Worm (Caenorhabditis elegans) whole organism, L1 larva: ENCODE results near the gene Y49E10.25.

ENCODE experiments used
- C16A3.4 ChIP-seq: fragments of 150-350 bp; optimal IDR thresholded peaks from 2 replicates; lab custom pipeline; 2014; ENCODE audit warnings: missing biosample characterization, missing genetic modification characterization
- C34B4.2 ChIP-seq: sonication (generic microtip); optimal IDR thresholded peaks from 2 replicates; lab custom pipeline; 2017; ENCODE audit warnings: mild to moderate bottlenecking, missing genetic modification characterization, missing compliant biosample characterization
- F16B12.6 ChIP-seq: fragments of 150-350 bp; optimal IDR thresholded peaks from 2 replicates; lab custom pipeline; 2014; ENCODE audit warnings: missing biosample characterization, missing genetic modification characterization
- aha-1 ChIP-seq: fragments of 150-350 bp; optimal IDR thresholded peaks from 2 replicates; lab custom pipeline; 2014; ENCODE audit warnings: missing biosample characterization, missing genetic modification characterization
- aly-2 ChIP-seq: fragments of 150-350 bp; optimal IDR thresholded peaks from 2 replicates; lab custom pipeline; 2014; ENCODE audit warnings: missing biosample characterization, missing genetic modification characterization
- blmp-1 ChIP-seq: fragments of 150-350 bp; optimal IDR thresholded peaks from 2 replicates; lab custom pipeline; 2014; ENCODE audit warnings: missing biosample characterization, missing genetic modification characterization
- ceh-63 ChIP-seq: fragments of 200-800 bp; sonication (Bioruptor generic); optimal IDR thresholded peaks from 2 replicates; lab custom pipeline; 2018; ENCODE audit warnings: mild to moderate bottlenecking, missing genetic modification characterization, missing compliant biosample characterization
- ceh-88 ChIP-seq: fragments of 200-800 bp; sonication (Bioruptor generic); IDR thresholded peaks from 2 replicates; pipeline ENCODE4 v1.3.6; 2022; ENCODE audit warnings: missing genetic modification characterization, missing compliant biosample characterization
- ceh-90 ChIP-seq: sonication (generic microtip); optimal IDR thresholded peaks from 2 replicates; lab custom pipeline; 2016; ENCODE audit warnings: missing genetic modification characterization, missing compliant biosample characterization
- dpl-1 ChIP-seq, 3 experiments: fragments of 150-350 bp in 2 of 3; sonication (generic microtip) in 1 of 3; optimal IDR thresholded peaks; 2 replicates each; lab custom pipeline; 2014 to 2017; ENCODE audit warnings: missing biosample characterization in 3 of 3, missing genetic modification characterization in 3 of 3, missing genetic modification reagents in 3 of 3
- dsc-1 ChIP-seq: sonication (generic microtip); optimal IDR thresholded peaks from 2 replicates; lab custom pipeline; 2016; ENCODE audit warnings: mild to moderate bottlenecking, missing genetic modification characterization, missing compliant biosample characterization
- efl-1 ChIP-seq, 4 experiments: fragments of 150-350 bp; optimal IDR thresholded peaks in 3 of 4; peaks in 1 of 4; 1 replicate in 1 of 4; 2 replicates in 3 of 4; lab custom pipeline; 2014; ENCODE audit warnings: missing biosample characterization in 2 of 4, missing genetic modification characterization in 2 of 4, missing genetic modification reagents in 2 of 4
- efl-3 ChIP-seq: fragments of 200-800 bp; sonication (Bioruptor generic); optimal IDR thresholded peaks from 2 replicates; lab custom pipeline; 2018; ENCODE audit warnings: mild to moderate bottlenecking, missing genetic modification characterization, missing compliant biosample characterization
- egl-13 ChIP-seq: sonication (generic microtip); optimal IDR thresholded peaks from 2 replicates; lab custom pipeline; 2016; ENCODE audit warnings: missing genotype, missing genetic modification reagents, missing genetic modification characterization, missing compliant biosample characterization
- fkh-10 ChIP-seq: sonication (generic microtip); optimal IDR thresholded peaks from 2 replicates; lab custom pipeline; 2017; ENCODE audit warnings: missing biosample characterization, missing genetic modification reagents, missing genetic modification characterization
- fkh-8 ChIP-seq: sonication (generic microtip); optimal IDR thresholded peaks from 2 replicates; lab custom pipeline; 2016; ENCODE audit warnings: mild to moderate bottlenecking, missing genetic modification characterization, missing compliant biosample characterization
- grh-1 ChIP-seq: fragments of 200-800 bp; sonication (Bioruptor generic); IDR thresholded peaks from 2 replicates; pipeline ENCODE4 v1.3.6; 2022; ENCODE audit warnings: missing genetic modification reagents, missing genetic modification characterization, missing compliant biosample characterization
- hlh-4 ChIP-seq: sonication (generic microtip); optimal IDR thresholded peaks from 2 replicates; lab custom pipeline; 2016; ENCODE audit warnings: mild to moderate bottlenecking, missing genetic modification characterization, missing compliant biosample characterization
- hpl-2 ChIP-seq: fragments of 150-350 bp; optimal IDR thresholded peaks from 2 replicates; lab custom pipeline; 2014; ENCODE audit warnings: missing biosample characterization, missing genetic modification reagents, missing genetic modification characterization
- irx-1 ChIP-seq: sonication (generic microtip); optimal IDR thresholded peaks from 2 replicates; lab custom pipeline; 2016; ENCODE audit warnings: missing genetic modification characterization, missing compliant biosample characterization
- isw-1 ChIP-seq: fragments of 200-800 bp; sonication (Bioruptor generic); IDR thresholded peaks from 2 replicates; pipeline ENCODE4 v1.3.6; 2022; ENCODE audit warnings: missing genetic modification characterization, missing compliant biosample characterization
- jun-1 ChIP-seq: fragments of 150-350 bp; optimal IDR thresholded peaks from 2 replicates; lab custom pipeline; 2014; ENCODE audit warnings: missing biosample characterization, missing genetic modification reagents, missing genetic modification characterization
- lin-14 ChIP-seq: fragments of 200-800 bp; sonication (Bioruptor generic); optimal IDR thresholded peaks from 2 replicates; lab custom pipeline; 2018; ENCODE audit warnings: mild to moderate bottlenecking, missing genetic modification characterization, moderate library complexity, missing compliant biosample characterization
- lin-15B ChIP-seq: fragments of 150-350 bp; sonication (generic microtip); optimal IDR thresholded peaks from 3 replicates; lab custom pipeline; 2014; ENCODE audit warnings: missing biosample characterization, missing genetic modification characterization
- lin-35 ChIP-seq, 2 experiments: fragments of 150-350 bp; optimal IDR thresholded peaks; 2 replicates each; lab custom pipeline; 2014; ENCODE audit warnings: missing biosample characterization in 2 of 2, missing genetic modification characterization in 2 of 2, missing genetic modification reagents in 2 of 2
- lin-39 ChIP-seq: fragments of 150-350 bp; optimal IDR thresholded peaks from 2 replicates; lab custom pipeline; 2014; ENCODE audit warnings: missing biosample characterization, missing genetic modification reagents, missing genetic modification characterization
- lir-3 ChIP-seq: sonication (generic microtip); optimal IDR thresholded peaks from 2 replicates; lab custom pipeline; 2016; ENCODE audit warnings: mild to moderate bottlenecking, missing genetic modification characterization, moderate library complexity, missing compliant biosample characterization; ENCODE audit not compliant: poor library complexity
- lsy-2 ChIP-seq, 2 experiments: fragments of 150-350 bp; optimal IDR thresholded peaks; 2 replicates each; lab custom pipeline; 2014; ENCODE audit warnings: missing biosample characterization in 2 of 2, missing genetic modification characterization in 2 of 2
- mab-9 ChIP-seq: fragments of 200-800 bp; sonication (Bioruptor generic); IDR thresholded peaks from 2 replicates; pipeline ENCODE4 v1.3.6; 2022; ENCODE audit warnings: missing genetic modification reagents, missing genetic modification characterization, missing compliant biosample characterization
- mdl-1 ChIP-seq, 2 experiments: fragments of 150-350 bp; optimal IDR thresholded peaks; 2 replicates each; lab custom pipeline; 2014 to 2017; ENCODE audit warnings: missing biosample characterization in 2 of 2, missing genetic modification characterization in 2 of 2, inconsistent platforms in 1 of 2
- mef-2 ChIP-seq: fragments of 150-350 bp; optimal IDR thresholded peaks from 2 replicates; lab custom pipeline; 2014; ENCODE audit warnings: missing biosample characterization, missing genetic modification characterization
- mep-1 ChIP-seq: fragments of 150-350 bp; optimal IDR thresholded peaks from 2 replicates; lab custom pipeline; 2014; ENCODE audit warnings: missing biosample characterization, missing genetic modification characterization
- nhr-237 ChIP-seq: fragments of 150-350 bp; optimal IDR thresholded peaks from 2 replicates; lab custom pipeline; 2014; ENCODE audit warnings: missing biosample characterization, missing genetic modification characterization
- nhr-47 ChIP-seq: sonication (generic microtip); optimal IDR thresholded peaks from 2 replicates; lab custom pipeline; 2016; ENCODE audit warnings: mild to moderate bottlenecking, missing genetic modification characterization, moderate library complexity, missing compliant biosample characterization
- nhr-71 ChIP-seq: sonication (generic microtip); optimal IDR thresholded peaks from 2 replicates; lab custom pipeline; 2016; ENCODE audit warnings: mild to moderate bottlenecking, missing genetic modification characterization, moderate library complexity, missing compliant biosample characterization
- rnt-1 ChIP-seq: sonication (generic microtip); optimal IDR thresholded peaks from 2 replicates; lab custom pipeline; 2016; ENCODE audit warnings: mild to moderate bottlenecking, missing genetic modification characterization, moderate library complexity, missing compliant biosample characterization
- snpc-4 ChIP-seq: fragments of 150-350 bp; optimal IDR thresholded peaks from 2 replicates; lab custom pipeline; 2014; ENCODE audit warnings: missing biosample characterization, missing genetic modification characterization
- snu-23 ChIP-seq: sonication (generic microtip); optimal IDR thresholded peaks from 2 replicates; lab custom pipeline; 2016; ENCODE audit warnings: missing genetic modification characterization, missing compliant biosample characterization
- sox-4 ChIP-seq: sonication (generic microtip); optimal IDR thresholded peaks from 2 replicates; lab custom pipeline; 2016; ENCODE audit warnings: missing genetic modification characterization, missing compliant biosample characterization
- sptf-1 ChIP-seq: fragments of 150-350 bp; optimal IDR thresholded peaks from 2 replicates; lab custom pipeline; 2014; ENCODE audit warnings: missing biosample characterization, missing genetic modification characterization
- sup-37 ChIP-seq: fragments of 200-800 bp; sonication (Bioruptor generic); optimal IDR thresholded peaks from 2 replicates; lab custom pipeline; 2018; ENCODE audit warnings: mild to moderate bottlenecking, missing genetic modification characterization, missing compliant biosample characterization
- tlp-1 ChIP-seq: fragments of 150-350 bp; optimal IDR thresholded peaks from 2 replicates; lab custom pipeline; 2014; ENCODE audit warnings: missing biosample characterization, missing genetic modification characterization
- unc-130 ChIP-seq: fragments of 150-350 bp; optimal IDR thresholded peaks from 2 replicates; lab custom pipeline; 2017; ENCODE audit warnings: missing biosample characterization, missing genetic modification characterization, inconsistent platforms
- unc-30 ChIP-seq: sonication (generic microtip); optimal IDR thresholded peaks from 2 replicates; lab custom pipeline; 2017; ENCODE audit warnings: missing biosample characterization, missing genetic modification characterization
- xbp-1 ChIP-seq: sonication (generic microtip); optimal IDR thresholded peaks from 2 replicates; lab custom pipeline; 2016; ENCODE audit warnings: missing genetic modification characterization, missing compliant biosample characterization
- zip-4 ChIP-seq: fragments of 200-800 bp; sonication (Bioruptor generic); optimal IDR thresholded peaks from 2 replicates; lab custom pipeline; 2018; ENCODE audit warnings: mild to moderate bottlenecking, missing genetic modification characterization, moderate library complexity, missing compliant biosample characterization
- ztf-11 ChIP-seq, 2 experiments: sonication (generic microtip); optimal IDR thresholded peaks; 2 replicates each; lab custom pipeline; 2016 to 2017; ENCODE audit warnings: missing genetic modification characterization in 2 of 2, missing biosample characterization in 1 of 2, missing compliant biosample characterization in 1 of 2
- ztf-4 ChIP-seq: fragments of 150-350 bp; optimal IDR thresholded peaks from 2 replicates; lab custom pipeline; 2014; ENCODE audit warnings: missing biosample characterization, missing genetic modification characterization

Gene Y49E10.25

ce11 chrIII:12491984-12492383 is at the start of gene Y49E10.25:
Gene Y49E10.25, minus strand, starts transcription at chrIII:12492084.
- TF ChIP-seq lin-15B (tag; lab: Kevin White, UChicago), result no peak
- TF ChIP-seq egl-13 (tag; lab: Kevin White, UChicago), result no peak
- no peak for TF ChIP-seq lin-39 (tag; lab: Kevin White, UChicago)
- TF ChIP-seq mef-2, result no peak
- no peak for TF ChIP-seq mep-1 (tag; lab: Kevin White, UChicago)
- no peak for TF ChIP-seq nhr-237 (tag; lab: Kevin White, UChicago)
- no peak for TF ChIP-seq aha-1
- TF ChIP-seq unc-130 (tag; lab: Kevin White, UChicago), result no peak
- no peak for TF ChIP-seq mdl-1 (tag; optimal IDR thresholded peaks at IDR 0.05; lab: Kevin White, UChicago)

- TF ChIP-seq aha-1 (no peak), isw-1 (GFP tag; lab: Robert Waterston, UW) (no peak), nhr-71 (tag; lab: Kevin White, UChicago) (no peak), xbp-1 (tag; lab: Kevin White, UChicago) (no peak), irx-1 (tag; lab: Kevin White, UChicago) (no peak), fkh-10 (GFP tag; lab: Kevin White, UChicago) (no peak), hlh-4 (tag; lab: Kevin White, UChicago) (no peak), C34B4.2 (no peak), F16B12.6 (tag; lab: Kevin White, UChicago) (no peak), mdl-1 (tag; optimal IDR thresholded peaks at IDR 0.05; lab: Kevin White, UChicago) (no peak)
- TF ChIP-seq, all 84 proteins: peak for 0
Measured at ce11 chrIII:12540411-12540810, 48.5 kb upstream of the Y49E10.25 start.

ce11 chrIII:12537239-12537845 is 45.5 kb upstream of the Y49E10.25 start:
- TF ChIP-seq fkh-8 (tag; lab: Kevin White, UChicago) (no peak), aly-2 (tag; lab: Kevin White, UChicago) (peak; percentile 14), efl-3 (no peak), jun-1 (tag; lab: Kevin White, UChicago) (no peak), zip-4 (GFP tag; lab: Kevin White, UChicago) (no peak), hpl-2 (no peak), ceh-63 (no peak), ceh-88 (GFP tag; lab: Robert Waterston, UW) (no peak), sox-4 (tag; lab: Kevin White, UChicago) (no peak)

ce11 chrIII:12533900-12534299 is 42.0 kb upstream of the Y49E10.25 start:
- TF ChIP-seq lin-35 (GFP tag; optimal IDR thresholded peaks at IDR 0.05; lab: Kevin White, UChicago), result peak; percentile 32 to 82
- peak; percentile 36 to 63 (median 52) for TF ChIP-seq dpl-1 (GFP tag; optimal IDR thresholded peaks at IDR 0.05; lab: Kevin White, UChicago)
- TF ChIP-seq ceh-88 (GFP tag; lab: Robert Waterston, UW), result no peak
- no peak for TF ChIP-seq ztf-11 (tag; optimal IDR thresholded peaks at IDR 0.05; lab: Kevin White, UChicago)
- no peak for TF ChIP-seq dsc-1 (tag; lab: Kevin White, UChicago)
- TF ChIP-seq grh-1 (GFP tag; lab: Robert Waterston, UW), result no peak
- no peak for TF ChIP-seq fkh-10 (GFP tag; lab: Kevin White, UChicago)
- peak in 1 of 2 experiments; percentile 14 for TF ChIP-seq lsy-2 (tag; optimal IDR thresholded peaks at IDR 0.05; lab: Kevin White, UChicago)
- no peak for TF ChIP-seq rnt-1 (tag; lab: Kevin White, UChicago)
- TF ChIP-seq ceh-90 (tag; lab: Kevin White, UChicago), result no peak
- TF ChIP-seq mab-9, result no peak
- no peak for TF ChIP-seq lir-3 (tag; lab: Kevin White, UChicago)
- TF ChIP-seq snpc-4 (tag; lab: Kevin White, UChicago), result no peak
- no peak for TF ChIP-seq mef-2
- no peak for TF ChIP-seq lin-14
- TF ChIP-seq sptf-1 (tag; lab: Kevin White, UChicago), result no peak
- no peak for TF ChIP-seq C16A3.4
- TF ChIP-seq snu-23, result no peak
- TF ChIP-seq tlp-1, result no peak
- TF ChIP-seq efl-1 (optimal IDR thresholded peaks at IDR 0.05; lab: Kevin White, UChicago), result peak; percentile 62 to 77
- TF ChIP-seq efl-1 (GFP tag; optimal IDR thresholded peaks at IDR 0.05 in 1 of 2; lab: Kevin White, UChicago), result peak; percentile 72 to 98
- TF ChIP-seq unc-30, result no peak
- no peak for TF ChIP-seq blmp-1 (tag; lab: Kevin White, UChicago)
- TF ChIP-seq sup-37, result no peak
- no peak for TF ChIP-seq nhr-47 (tag; lab: Kevin White, UChicago)
- no peak for TF ChIP-seq ztf-4 (tag; lab: Kevin White, UChicago)
- TF ChIP-seq, all 84 proteins: peak for 4
